Worm (Caenorhabditis elegans) whole organism, late embryonic: ENCODE results near the gene fut-2.

Experiments used
- F13H6.1 ChIP-seq: sonication (generic microtip); optimal IDR thresholded peaks from 2 replicates; lab custom pipeline; 2016; ENCODE audit warnings: missing genetic modification characterization, missing compliant biosample characterization
- ama-1 ChIP-seq: fragments of 150-350 bp; optimal IDR thresholded peaks from 2 replicates; lab custom pipeline; 2014
- che-1 ChIP-seq: sonication (generic microtip); optimal IDR thresholded peaks from 2 replicates; lab custom pipeline; 2016; ENCODE audit warnings: mild to moderate bottlenecking, missing genetic modification characterization, missing compliant biosample characterization
- lim-6 ChIP-seq: sonication (generic microtip); optimal IDR thresholded peaks from 2 replicates; lab custom pipeline; 2016; ENCODE audit warnings: missing genetic modification characterization, missing compliant biosample characterization
- nhr-11 ChIP-seq: fragments of 150-350 bp; optimal IDR thresholded peaks from 2 replicates; lab custom pipeline; 2014; ENCODE audit warnings: missing biosample characterization, missing genetic modification characterization
- pqm-1 ChIP-seq: sonication (generic microtip); optimal IDR thresholded peaks from 2 replicates; lab custom pipeline; 2016; ENCODE audit warnings: missing genetic modification characterization, missing compliant biosample characterization
- sox-2 ChIP-seq: fragments of 200-800 bp; sonication (Bioruptor generic); IDR thresholded peaks from 2 replicates; pipeline ENCODE4 v1.3.6; 2022; ENCODE audit warnings: missing genetic modification reagents, missing genetic modification characterization, missing compliant biosample characterization

- TF ChIP-seq ama-1 (lab: Kevin White, UChicago) (no peak), nhr-11 (tag; lab: Kevin White, UChicago) (no peak), lim-6 (tag; lab: Kevin White, UChicago) (no peak), F13H6.1 (no peak), sox-2 (GFP tag; lab: Robert Waterston, UW) (no peak), che-1 (no peak), pqm-1 (tag; lab: Kevin White, UChicago) (no peak)
Observed at ce11 chrV:6621894-6622293, 46.2 kb upstream of the fut-2 start, which contains the start of gene nhr-37.
